Fruit fly (Drosophila melanogaster): ENCODE results near the gene Hecw.

The Hecw gene

dm6 chrX:9608727-9609419 is at the start of gene Hecw, which contains the start of gene LysRS:
TSS of gene Hecw (plus strand) at chrX:9608946.
TSS of gene LysRS (minus strand) at chrX:9608884.
- no peak for TF ChIP-seq usp (GFP tag; optimal IDR thresholded peaks at IDR 0.05)
- TF ChIP-seq EcR (GFP tag; optimal IDR thresholded peaks at IDR 0.05): no peak
- TF ChIP-seq CG8478 (optimal IDR thresholded peaks at IDR 0.05): no peak
- TF ChIP-seq pan (optimal IDR thresholded peaks at IDR 0.05): no peak
- no peak for TF ChIP-seq psq (optimal IDR thresholded peaks at IDR 0.05)
- no peak for TF ChIP-seq Dll (optimal IDR thresholded peaks at IDR 0.05)

dm6 chrX:9571208-9571607 is 37.5 kb upstream of the Hecw start, which contains the start of gene Cubn:
TSS of gene Cubn (minus strand) at chrX:9571308.
- no peak for TF ChIP-seq usp (GFP tag; optimal IDR thresholded peaks at IDR 0.05)
- no peak for TF ChIP-seq EcR (GFP tag; optimal IDR thresholded peaks at IDR 0.05)
- TF ChIP-seq Dll (optimal IDR thresholded peaks at IDR 0.05): no peak
- TF ChIP-seq pan (optimal IDR thresholded peaks at IDR 0.05): no peak
- no peak for TF ChIP-seq psq (optimal IDR thresholded peaks at IDR 0.05)
- no peak for TF ChIP-seq CG8478 (optimal IDR thresholded peaks at IDR 0.05)

- TF ChIP-seq Dll (optimal IDR thresholded peaks at IDR 0.05) (no peak), pan (optimal IDR thresholded peaks at IDR 0.05) (no peak), usp (GFP tag; optimal IDR thresholded peaks at IDR 0.05) (no peak), CG8478 (optimal IDR thresholded peaks at IDR 0.05) (no peak), EcR (GFP tag; optimal IDR thresholded peaks at IDR 0.05) (no peak), psq (optimal IDR thresholded peaks at IDR 0.05) (no peak)
Observed at dm6 chrX:9576147-9576503, 32.6 kb upstream of the Hecw start, which contains the start of gene CG42395. TSS of gene CG42395 (minus strand) at chrX:9576247.

dm6 chrX:9576504-9577337 is 32.0 kb upstream of the Hecw start:
- TF ChIP-seq Dll (optimal IDR thresholded peaks at IDR 0.05) (no peak), EcR (GFP tag; optimal IDR thresholded peaks at IDR 0.05) (no peak), CG8478 (optimal IDR thresholded peaks at IDR 0.05) (no peak), psq (optimal IDR thresholded peaks at IDR 0.05) (no peak), usp (GFP tag; optimal IDR thresholded peaks at IDR 0.05) (no peak), pan (optimal IDR thresholded peaks at IDR 0.05) (no peak)

- TF ChIP-seq Dll (optimal IDR thresholded peaks at IDR 0.05) (no peak), EcR (GFP tag; optimal IDR thresholded peaks at IDR 0.05) (no peak), CG8478 (optimal IDR thresholded peaks at IDR 0.05) (no peak), usp (GFP tag; optimal IDR thresholded peaks at IDR 0.05) (no peak), pan (optimal IDR thresholded peaks at IDR 0.05) (no peak), psq (optimal IDR thresholded peaks at IDR 0.05) (no peak)
Observed at dm6 chrX:9577338-9577644, 31.5 kb upstream of the Hecw start.

- TF ChIP-seq CG8478 (optimal IDR thresholded peaks at IDR 0.05) (no peak), Dll (optimal IDR thresholded peaks at IDR 0.05) (no peak), psq (optimal IDR thresholded peaks at IDR 0.05) (no peak), usp (GFP tag; optimal IDR thresholded peaks at IDR 0.05) (no peak)
Observed at dm6 chrX:9578014-9578413, 30.7 kb upstream of the Hecw start.

dm6 chrX:9578696-9579509 is 29.8 kb upstream of the Hecw start:
- TF ChIP-seq EcR (GFP tag; optimal IDR thresholded peaks at IDR 0.05) (peak in 1 of 2 experiments; percentile 60), psq (optimal IDR thresholded peaks at IDR 0.05) (peak; percentile 39), CG8478 (optimal IDR thresholded peaks at IDR 0.05) (no peak)

dm6 chrX:9579918-9580521 is 28.7 kb upstream of the Hecw start, which contains the start of gene LPCAT:
TSS of gene LPCAT (minus strand) at chrX:9579987.
- TF ChIP-seq pan (optimal IDR thresholded peaks at IDR 0.05) (no peak), EcR (GFP tag; optimal IDR thresholded peaks at IDR 0.05) (no peak), psq (optimal IDR thresholded peaks at IDR 0.05) (no peak), CG8478 (optimal IDR thresholded peaks at IDR 0.05) (no peak), Dll (optimal IDR thresholded peaks at IDR 0.05) (no peak), usp (GFP tag; optimal IDR thresholded peaks at IDR 0.05) (no peak)

dm6 chrX:9580544-9580943 is 28.2 kb upstream of the Hecw start:
- TF ChIP-seq CG8478 (optimal IDR thresholded peaks at IDR 0.05) (no peak), psq (optimal IDR thresholded peaks at IDR 0.05) (no peak), EcR (GFP tag; optimal IDR thresholded peaks at IDR 0.05) (no peak), Dll (optimal IDR thresholded peaks at IDR 0.05) (no peak), pan (optimal IDR thresholded peaks at IDR 0.05) (no peak), usp (GFP tag; optimal IDR thresholded peaks at IDR 0.05) (no peak)

dm6 chrX:9581869-9582268 is 26.9 kb upstream of the Hecw start:
- TF ChIP-seq pan (optimal IDR thresholded peaks at IDR 0.05) (no peak), CG8478 (optimal IDR thresholded peaks at IDR 0.05) (no peak), psq (optimal IDR thresholded peaks at IDR 0.05) (no peak), EcR (GFP tag; optimal IDR thresholded peaks at IDR 0.05) (no peak), Dll (optimal IDR thresholded peaks at IDR 0.05) (no peak), usp (GFP tag; optimal IDR thresholded peaks at IDR 0.05) (no peak)

dm6 chrX:9582659-9583317 is 26.0 kb upstream of the Hecw start:
- TF ChIP-seq Dll (optimal IDR thresholded peaks at IDR 0.05): no peak
- no peak for TF ChIP-seq usp (GFP tag; optimal IDR thresholded peaks at IDR 0.05)
- no peak for TF ChIP-seq EcR (GFP tag; optimal IDR thresholded peaks at IDR 0.05)
- TF ChIP-seq psq (optimal IDR thresholded peaks at IDR 0.05): no peak
- TF ChIP-seq CG8478 (optimal IDR thresholded peaks at IDR 0.05): no peak
- no peak for TF ChIP-seq pan (optimal IDR thresholded peaks at IDR 0.05)
